Fruit fly (Drosophila melanogaster) whole organism, embryonic: ENCODE measurements around the gene CG7707.

Source experiments
- BEAF-32 ChIP-seq: fragments of 200-800 bp; sonication (Bioruptor generic); optimal IDR thresholded peaks from 3 replicates; lab custom pipeline; 2017; ENCODE audit warnings: missing biosample characterization, missing genetic modification characterization, mild to moderate bottlenecking, moderate library complexity, missing genetic modification reagents
- CG11456 ChIP-seq: fragments of 200-800 bp; sonication (Bioruptor generic); IDR thresholded peaks from 3 replicates; pipeline ENCODE4 v1.3.6; 2022; ENCODE audit warnings: missing biosample characterization, missing genetic modification characterization
- CG14667 ChIP-seq: fragments of 200-800 bp; sonication (Bioruptor generic); IDR thresholded peaks from 2 replicates; pipeline ENCODE4 v1.3.6; 2022; ENCODE audit warnings: missing biosample characterization, missing genetic modification characterization
- CG8089 ChIP-seq: fragments of 200-800 bp; sonication (Bioruptor generic); optimal IDR thresholded peaks from 3 replicates; lab custom pipeline; 2016; ENCODE audit warnings: missing biosample characterization, missing genetic modification characterization
- CG8359 ChIP-seq: fragments of 200-800 bp; sonication (Bioruptor generic); optimal IDR thresholded peaks from 2 replicates; lab custom pipeline; 2017; ENCODE audit warnings: missing biosample characterization, mild to moderate bottlenecking, missing genetic modification characterization, borderline replicate concordance
- Med ChIP-seq: fragments of 200-800 bp; sonication (Bioruptor generic); peaks from one replicate; lab custom pipeline; 2016; ENCODE audit warnings: missing biosample characterization, missing genetic modification characterization, mild to moderate bottlenecking, inconsistent platforms, moderate library complexity
- Sox102F ChIP-seq: fragments of 200-800 bp; sonication (Bioruptor generic); optimal IDR thresholded peaks from 2 replicates; lab custom pipeline; 2018; ENCODE audit warnings: missing biosample characterization, mild to moderate bottlenecking, missing genetic modification characterization, moderate library complexity
- Sry-β ChIP-seq: fragments of 200-800 bp; sonication (Bioruptor generic); optimal IDR thresholded peaks from 2 replicates; lab custom pipeline; 2018; ENCODE audit warnings: missing biosample characterization, mild to moderate bottlenecking, missing genetic modification characterization, moderate library complexity
- bsh ChIP-seq, 2 experiments: fragments of 200-800 bp; sonication (Bioruptor generic); optimal IDR thresholded peaks; 2 replicates each; lab custom pipeline; 2017 to 2018; ENCODE audit warnings: mild to moderate bottlenecking in 2 of 2, missing biosample characterization in 2 of 2, missing genetic modification characterization in 2 of 2, moderate library complexity in 1 of 2
- hbn ChIP-seq: fragments of 200-800 bp; sonication (Bioruptor generic); IDR thresholded peaks from 2 replicates; pipeline ENCODE4 v1.3.6; 2022; ENCODE audit warnings: missing biosample characterization, missing genetic modification characterization; ENCODE audit not compliant: partially characterized antibody
- sqz ChIP-seq: fragments of 200-800 bp; sonication (Bioruptor generic); optimal IDR thresholded peaks from 3 replicates; lab custom pipeline; 2018; ENCODE audit warnings: missing biosample characterization, mild to moderate bottlenecking, missing genetic modification characterization
- unpg ChIP-seq: fragments of 200-800 bp; sonication (Bioruptor generic); optimal IDR thresholded peaks from 3 replicates; lab custom pipeline; 2018; ENCODE audit warnings: missing biosample characterization, mild to moderate bottlenecking, missing genetic modification characterization, moderate library complexity

DNA sequence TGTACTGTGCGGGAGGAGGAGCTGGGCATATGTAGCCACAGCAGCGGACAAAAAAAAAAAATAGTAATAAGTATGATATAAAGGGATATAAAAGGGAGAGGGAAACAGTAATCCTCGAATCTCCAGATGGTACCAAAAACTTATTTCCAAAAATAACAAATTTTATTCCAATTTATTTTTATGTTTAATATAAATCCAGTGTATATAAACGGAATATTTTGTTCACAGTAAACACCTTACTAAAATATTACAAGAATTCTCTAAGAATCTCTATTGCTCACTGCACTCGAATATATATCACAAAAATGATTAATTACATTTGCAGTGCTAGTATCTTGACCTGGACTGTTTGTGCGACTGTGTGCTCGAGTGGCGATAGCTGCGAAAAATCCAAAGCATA is 23.9 kb upstream of the CG7707 start:
- TF ChIP-seq Med (GFP tag; lab: Kevin White, UChicago) = no peak
- TF ChIP-seq bsh (GFP tag; optimal IDR thresholded peaks at IDR 0.05; lab: Kevin White, UChicago) = no peak
- no peak for TF ChIP-seq CG11456
- no peak for TF ChIP-seq hbn (GFP tag; lab: Robert Waterston, UW)
- TF ChIP-seq unpg (GFP tag; lab: Kevin White, UChicago) = no peak
- TF ChIP-seq CG8089 (GFP tag; lab: Kevin White, UChicago) = no peak
- no peak for TF ChIP-seq sqz
- no peak for TF ChIP-seq Sry-β
- no peak for TF ChIP-seq CG8359
- TF ChIP-seq CG14667 (GFP tag; lab: Robert Waterston, UW) = no peak
- TF ChIP-seq BEAF-32 = no peak
- peak; percentile 12 for TF ChIP-seq Sox102F (GFP tag; lab: Kevin White, UChicago)
